Fruit fly (Drosophila melanogaster) whole organism, pupa: ENCODE data around the gene CG5860.

ENCODE experiments used
- CG12605 ChIP-seq: fragments of 200-800 bp; sonication (Bioruptor generic); IDR thresholded peaks from 2 replicates; pipeline ENCODE4 v1.3.6; 2022; ENCODE audit warnings: missing biosample characterization, missing genetic modification characterization
- CG34367 ChIP-seq: fragments of 200-800 bp; sonication (Bioruptor generic); optimal IDR thresholded peaks from 2 replicates; lab custom pipeline; 2018; ENCODE audit warnings: missing biosample characterization, mild to moderate bottlenecking, missing genetic modification characterization
- D1 ChIP-seq: fragments of 200-800 bp; sonication (Bioruptor generic); optimal IDR thresholded peaks from 2 replicates; lab custom pipeline; 2018; ENCODE audit warnings: missing biosample characterization, mild to moderate bottlenecking, missing genetic modification characterization, moderate library complexity
- EcR ChIP-seq: fragments of 200-800 bp; sonication (Bioruptor generic); optimal IDR thresholded peaks from 3 replicates; lab custom pipeline; 2019; ENCODE audit warnings: missing biosample characterization, missing genetic modification characterization, mild to moderate bottlenecking, moderate library complexity, missing genetic modification reagents
- Pif1A ChIP-seq: fragments of 200-800 bp; sonication (Bioruptor generic); optimal IDR thresholded peaks from 3 replicates; lab custom pipeline; 2016; ENCODE audit warnings: missing biosample characterization, missing genetic modification characterization
- Pif1B ChIP-seq: fragments of 200-800 bp; sonication (Bioruptor generic); optimal IDR thresholded peaks from 3 replicates; lab custom pipeline; 2016; ENCODE audit warnings: missing biosample characterization, missing genetic modification characterization
- fd96Ca ChIP-seq: fragments of 200-800 bp; sonication (Bioruptor generic); IDR thresholded peaks from 3 replicates; pipeline ENCODE4 v1.3.6; 2022; ENCODE audit warnings: missing biosample characterization, missing genetic modification characterization

DNA sequence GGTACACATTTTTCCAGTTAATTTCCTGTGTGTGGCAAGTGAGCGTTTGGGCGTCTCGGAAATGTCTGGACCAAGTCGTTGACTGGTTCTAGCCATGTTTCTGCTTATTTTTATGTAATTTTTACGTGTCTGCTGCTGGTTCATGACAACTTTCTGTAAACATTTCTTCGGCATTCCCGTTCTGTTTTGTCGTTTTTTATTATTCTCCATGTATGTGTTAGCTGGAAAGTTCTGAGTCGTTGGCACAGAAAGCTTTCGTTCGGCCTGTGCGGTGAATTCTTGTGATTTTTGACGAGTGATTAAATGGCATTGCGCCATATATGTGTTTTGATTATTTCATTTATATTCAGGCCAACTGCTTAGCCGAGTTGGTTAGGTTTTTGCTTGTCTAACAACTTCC, 16.8 kb downstream of the CG5860 start:
- TF ChIP-seq CG12605 (no peak), fd96Ca (GFP tag; lab: Robert Waterston, UW) (no peak), Pif1A (GFP tag; lab: Kevin White, UChicago) (no peak), Pif1B (GFP tag; lab: Kevin White, UChicago) (no peak), CG34367 (tag; lab: Kevin White, UChicago) (no peak), EcR (GFP tag; lab: Kevin White, UChicago) (no peak), D1 (tag; lab: Kevin White, UChicago) (no peak)
